Fruit fly (Drosophila melanogaster) whole organism, embryonic: ENCODE data around the gene Lsp2.
A peak's percentile ranks its signal among the peaks of the same experiment; 100 is the strongest.

Source experiments
- Asciz ChIP-seq: fragments of 200-800 bp; sonication (Bioruptor generic); optimal IDR thresholded peaks from 2 replicates; lab custom pipeline; 2017; ENCODE audit warnings: missing biosample characterization, mild to moderate bottlenecking, missing genetic modification characterization, missing genetic modification reagents
- BEAF-32 ChIP-seq: fragments of 200-800 bp; sonication (Bioruptor generic); optimal IDR thresholded peaks from 3 replicates; lab custom pipeline; 2017; ENCODE audit warnings: missing biosample characterization, missing genetic modification characterization, mild to moderate bottlenecking, moderate library complexity, missing genetic modification reagents
- CG11093 ChIP-seq: fragments of 200-800 bp; sonication (Bioruptor generic); IDR thresholded peaks from 3 replicates; pipeline ENCODE4 v1.3.6; 2022; ENCODE audit warnings: missing biosample characterization, missing genetic modification characterization
- CG12071 ChIP-seq: fragments of 200-800 bp; sonication (Bioruptor generic); optimal IDR thresholded peaks from 3 replicates; lab custom pipeline; 2018; ENCODE audit warnings: missing biosample characterization, mild to moderate bottlenecking, missing genetic modification characterization
- CG13624 ChIP-seq: fragments of 200-800 bp; sonication (Bioruptor generic); optimal IDR thresholded peaks from 2 replicates; lab custom pipeline; 2016; ENCODE audit warnings: missing biosample characterization, missing genetic modification characterization
- CG14014 ChIP-seq: fragments of 200-800 bp; sonication (Bioruptor generic); IDR thresholded peaks from 2 replicates; pipeline ENCODE4 v1.3.6; 2022; ENCODE audit warnings: missing biosample characterization, missing genetic modification characterization
- CG1647 ChIP-seq: fragments of 200-800 bp; sonication (Bioruptor generic); optimal IDR thresholded peaks from 3 replicates; lab custom pipeline; 2016; ENCODE audit warnings: missing biosample characterization, missing genetic modification characterization
- CG1832 ChIP-seq: fragments of 200-800 bp; sonication (Bioruptor generic); optimal IDR thresholded peaks from 2 replicates; lab custom pipeline; 2017; ENCODE audit warnings: missing biosample characterization, mild to moderate bottlenecking, missing genetic modification characterization, inconsistent platforms
- CG18599 ChIP-seq: fragments of 200-800 bp; sonication (Bioruptor generic); optimal IDR thresholded peaks from 3 replicates; lab custom pipeline; 2017; ENCODE audit warnings: missing biosample characterization, missing genetic modification characterization, mild to moderate bottlenecking, moderate library complexity, missing genetic modification reagents
- CG18764 ChIP-seq: fragments of 200-800 bp; sonication (Bioruptor generic); optimal IDR thresholded peaks from 3 replicates; lab custom pipeline; 2016; ENCODE audit warnings: missing biosample characterization, missing genetic modification characterization
- CG2712 ChIP-seq: fragments of 200-800 bp; optimal IDR thresholded peaks from 3 replicates; lab custom pipeline; 2019; ENCODE audit warnings: missing biosample characterization, mild to moderate bottlenecking, missing genetic modification characterization, moderate library complexity
- CG30020 ChIP-seq: fragments of 200-800 bp; optimal IDR thresholded peaks from 2 replicates; lab custom pipeline; 2019; ENCODE audit warnings: missing biosample characterization, mild to moderate bottlenecking, missing genetic modification characterization, moderate library complexity
- CG30431 ChIP-seq: fragments of 200-800 bp; sonication (Bioruptor generic); optimal IDR thresholded peaks from 2 replicates; lab custom pipeline; 2017; ENCODE audit warnings: missing biosample characterization, missing genetic modification characterization
- CG31388 ChIP-seq: fragments of 200-800 bp; sonication (Bioruptor generic); optimal IDR thresholded peaks from 2 replicates; lab custom pipeline; 2016; ENCODE audit warnings: missing biosample characterization, missing genetic modification characterization
- CG3163 ChIP-seq: fragments of 200-800 bp; sonication (Bioruptor generic); optimal IDR thresholded peaks from 3 replicates; lab custom pipeline; 2016; ENCODE audit warnings: missing biosample characterization, missing genetic modification characterization
- CG32532 ChIP-seq: fragments of 200-800 bp; sonication (Bioruptor generic); IDR thresholded peaks from 2 replicates; pipeline ENCODE4 v1.3.6; 2022; ENCODE audit warnings: missing biosample characterization, missing genetic modification characterization
- CG3838 ChIP-seq: fragments of 200-800 bp; sonication (Bioruptor generic); optimal IDR thresholded peaks from 3 replicates; lab custom pipeline; 2016; ENCODE audit warnings: missing biosample characterization, missing genetic modification characterization
- CG42726 ChIP-seq: fragments of 200-800 bp; sonication (Bioruptor generic); IDR thresholded peaks from 2 replicates; pipeline ENCODE4 v1.3.6; 2022; ENCODE audit warnings: missing biosample characterization, missing genetic modification characterization; ENCODE audit not compliant: partially characterized antibody
- CG4424 ChIP-seq: fragments of 200-800 bp; sonication (Bioruptor generic); optimal IDR thresholded peaks from 3 replicates; lab custom pipeline; 2016; ENCODE audit warnings: missing biosample characterization, missing genetic modification characterization
- CG4707 ChIP-seq: fragments of 200-800 bp; sonication (Bioruptor generic); optimal IDR thresholded peaks from 2 replicates; lab custom pipeline; 2018; ENCODE audit warnings: missing biosample characterization, mild to moderate bottlenecking, missing genetic modification characterization, moderate library complexity
- CG5953 ChIP-seq: fragments of 200-800 bp; sonication (Bioruptor generic); IDR thresholded peaks from 2 replicates; pipeline ENCODE4 v1.3.6; 2022; ENCODE audit warnings: missing biosample characterization, missing genetic modification characterization
- CG9215 ChIP-seq: fragments of 200-800 bp; sonication (Bioruptor generic); IDR thresholded peaks from 2 replicates; pipeline ENCODE4 v1.3.6; 2022; ENCODE audit warnings: missing biosample characterization, missing genetic modification characterization
- Dad ChIP-seq: fragments of 200-800 bp; sonication (Bioruptor generic); optimal IDR thresholded peaks from 3 replicates; lab custom pipeline; 2016; ENCODE audit warnings: missing biosample characterization, missing genetic modification characterization
- E2f1 ChIP-seq: fragments of 200-800 bp; sonication (Bioruptor generic); IDR thresholded peaks from 2 replicates; pipeline ENCODE4 v1.3.6; 2022; ENCODE audit warnings: missing biosample characterization, missing genetic modification characterization
- ERR ChIP-seq: fragments of 200-800 bp; sonication (Bioruptor generic); optimal IDR thresholded peaks from 2 replicates; lab custom pipeline; 2016; ENCODE audit warnings: missing biosample characterization, missing genetic modification characterization
- Fer1 ChIP-seq: fragments of 200-800 bp; sonication (Bioruptor generic); optimal IDR thresholded peaks from 2 replicates; lab custom pipeline; 2017; ENCODE audit warnings: missing biosample characterization, mild to moderate bottlenecking, missing genetic modification characterization
- HLH54F ChIP-seq: fragments of 200-800 bp; sonication (Bioruptor generic); optimal IDR thresholded peaks from 3 replicates; lab custom pipeline; 2016; ENCODE audit warnings: missing biosample characterization, missing genetic modification characterization
- Hr78 ChIP-seq, 2 experiments: fragments of 200-800 bp in 1 of 2; fragments of >200 bp in 1 of 2; sonication (Bioruptor generic) in 1 of 2; optimal IDR thresholded peaks; 2 replicates each; lab custom pipeline; 2017 to 2019; ENCODE audit warnings: missing biosample characterization in 2 of 2, missing genetic modification characterization in 2 of 2, mild to moderate bottlenecking in 1 of 2, moderate library complexity in 1 of 2
- Max ChIP-seq: fragments of 200-800 bp; sonication (Bioruptor generic); optimal IDR thresholded peaks from 2 replicates; lab custom pipeline; 2016; ENCODE audit warnings: missing biosample characterization, mild to moderate bottlenecking, missing genetic modification characterization
- Mes4 ChIP-seq: fragments of 200-800 bp; sonication (Bioruptor generic); optimal IDR thresholded peaks from 2 replicates; lab custom pipeline; 2016; ENCODE audit warnings: missing biosample characterization, missing genetic modification characterization
- Mrtf ChIP-seq: fragments of 200-800 bp; sonication (Bioruptor generic); IDR thresholded peaks from 3 replicates; pipeline ENCODE4 v1.3.6; 2022; ENCODE audit warnings: missing biosample characterization, missing genetic modification characterization
- NC2α ChIP-seq: fragments of 200-800 bp; sonication (Bioruptor generic); optimal IDR thresholded peaks from 2 replicates; lab custom pipeline; 2016; ENCODE audit warnings: missing biosample characterization, missing genetic modification characterization
- Oaz ChIP-seq: fragments of 200-800 bp; sonication (Bioruptor generic); IDR thresholded peaks from 2 replicates; pipeline ENCODE4 v1.3.6; 2022; ENCODE audit warnings: missing biosample characterization, missing genetic modification characterization
- Sox102F ChIP-seq: fragments of 200-800 bp; sonication (Bioruptor generic); optimal IDR thresholded peaks from 2 replicates; lab custom pipeline; 2018; ENCODE audit warnings: missing biosample characterization, mild to moderate bottlenecking, missing genetic modification characterization, moderate library complexity
- Sry-β ChIP-seq: fragments of 200-800 bp; sonication (Bioruptor generic); optimal IDR thresholded peaks from 2 replicates; lab custom pipeline; 2018; ENCODE audit warnings: missing biosample characterization, mild to moderate bottlenecking, missing genetic modification characterization, moderate library complexity
- TFAM ChIP-seq: fragments of 200-800 bp; sonication (Bioruptor generic); optimal IDR thresholded peaks from 2 replicates; lab custom pipeline; 2017; ENCODE audit warnings: missing biosample characterization, missing genetic modification characterization, inconsistent platforms
- Trl ChIP-seq, 3 experiments: fragments of >200 bp in 2 of 3; fragments of 200-800 bp in 1 of 3; sonication (Bioruptor generic) in 1 of 3; optimal IDR thresholded peaks; 2 replicates in 1 of 3; 3 replicates in 2 of 3; lab custom pipeline; 2016 to 2017; ENCODE audit warnings: missing biosample characterization in 1 of 3, missing genetic modification characterization in 1 of 3
- cad ChIP-seq: fragments of >200 bp; optimal IDR thresholded peaks from 2 replicates; lab custom pipeline; 2017; ENCODE audit warnings: missing biosample characterization, missing genetic modification characterization
- dan ChIP-seq: fragments of 200-800 bp; sonication (Bioruptor generic); IDR thresholded peaks from 2 replicates; pipeline ENCODE4 v1.3.6; 2022; ENCODE audit warnings: missing biosample characterization, missing genetic modification characterization
- dimm ChIP-seq: fragments of 200-800 bp; sonication (Bioruptor generic); IDR thresholded peaks from 2 replicates; pipeline ENCODE4 v1.3.6; 2022; ENCODE audit warnings: missing biosample characterization, missing genetic modification characterization
- gfzf ChIP-seq: fragments of 200-800 bp; sonication (Bioruptor generic); optimal IDR thresholded peaks from 2 replicates; lab custom pipeline; 2016; ENCODE audit warnings: missing biosample characterization, mild to moderate bottlenecking, missing genetic modification characterization, moderate library complexity
- grn ChIP-seq: fragments of 200-800 bp; sonication (Bioruptor generic); optimal IDR thresholded peaks from 3 replicates; lab custom pipeline; 2017; ENCODE audit warnings: missing biosample characterization, missing genetic modification characterization
- gsb-n ChIP-seq: fragments of 200-800 bp; sonication (Bioruptor generic); optimal IDR thresholded peaks from 3 replicates; lab custom pipeline; 2018; ENCODE audit warnings: missing biosample characterization, mild to moderate bottlenecking, missing genetic modification characterization
- lola ChIP-seq, 3 experiments: fragments of >200 bp in 2 of 3; fragments of 200-800 bp in 1 of 3; sonication (Bioruptor generic) in 1 of 3; optimal IDR thresholded peaks; 2 replicates each; lab custom pipeline; 2017 to 2019; ENCODE audit warnings: missing biosample characterization in 3 of 3, missing genetic modification characterization in 3 of 3, mild to moderate bottlenecking in 1 of 3, moderate library complexity in 1 of 3
- sens-2 ChIP-seq: fragments of 200-800 bp; sonication (Bioruptor generic); IDR thresholded peaks from 2 replicates; pipeline ENCODE4 v1.3.6; 2022; ENCODE audit warnings: missing biosample characterization, missing genetic modification characterization
- seq ChIP-seq: fragments of 200-800 bp; sonication (Bioruptor generic); IDR thresholded peaks from 2 replicates; pipeline ENCODE4 v1.3.6; 2022; ENCODE audit warnings: missing biosample characterization, missing genetic modification characterization
- sr ChIP-seq: fragments of 200-800 bp; sonication (Bioruptor generic); IDR thresholded peaks from 3 replicates; pipeline ENCODE4 v1.3.6; 2022; ENCODE audit warnings: missing biosample characterization, missing genetic modification characterization
- vvl ChIP-seq: fragments of 200-800 bp; sonication (Bioruptor generic); IDR thresholded peaks from 2 replicates; pipeline ENCODE4 v1.3.6; 2022; ENCODE audit warnings: missing biosample characterization, missing genetic modification characterization
- wdn ChIP-seq: fragments of 200-800 bp; sonication (Bioruptor generic); IDR thresholded peaks from 2 replicates; pipeline ENCODE4 v1.3.6; 2022; ENCODE audit warnings: missing biosample characterization, missing genetic modification characterization

Gene Lsp2

DNA sequence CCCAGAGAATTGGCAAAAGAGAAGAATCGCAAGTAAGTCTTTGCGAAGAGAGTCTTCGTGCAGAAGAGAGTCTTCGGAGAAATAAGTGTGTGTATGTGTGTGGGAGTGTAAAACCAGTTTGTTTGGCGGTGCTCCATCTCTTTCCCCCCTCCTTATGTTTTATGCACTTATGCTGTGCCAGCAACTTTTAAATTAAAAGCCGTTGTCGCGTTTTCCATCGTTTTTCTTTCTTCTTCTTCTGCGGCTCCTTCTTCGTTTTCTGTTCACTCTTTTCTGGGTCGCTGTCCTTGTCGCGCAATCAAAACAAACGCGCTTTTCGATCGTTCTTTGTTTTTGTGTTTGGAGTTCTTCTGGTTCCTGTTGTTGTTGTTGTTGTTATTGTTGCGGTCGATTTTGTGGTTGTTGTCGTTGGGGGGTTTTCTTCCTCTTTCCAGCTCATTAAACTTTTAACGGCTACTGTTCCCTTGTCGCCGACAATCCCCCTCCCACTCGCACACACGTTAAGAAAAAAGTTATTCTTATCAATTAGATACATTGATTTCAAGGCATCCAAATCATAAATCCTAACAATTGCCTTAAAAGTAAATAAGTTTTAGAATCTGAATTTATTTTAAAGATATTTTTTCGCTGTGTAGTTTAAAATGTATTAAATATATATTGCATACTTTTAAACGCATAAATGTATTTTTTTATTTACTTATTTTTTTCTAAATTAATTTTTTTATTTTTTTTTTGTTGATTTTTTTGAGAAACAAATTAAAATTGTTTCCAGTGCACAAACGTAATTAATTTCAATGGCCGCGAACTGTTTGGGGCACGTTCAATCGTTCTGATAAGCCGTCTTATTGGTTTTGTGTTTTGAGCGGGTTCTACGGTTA is 17.9 kb upstream of the Lsp2 start (continued):
- TF ChIP-seq CG12071 (GFP tag; lab: Kevin White, UChicago) (no peak), CG30431 (GFP tag; lab: Kevin White, UChicago) (peak; percentile 38), Trl (optimal IDR thresholded peaks at IDR 0.05; lab: Kevin White, UChicago) (peak; percentile 53 to 75), Trl (GFP tag; optimal IDR thresholded peaks at IDR 0.05; lab: Kevin White, UChicago) (peak; percentile 25), Asciz (GFP tag; lab: Kevin White, UChicago) (peak; percentile 83), ERR (GFP tag; lab: Kevin White, UChicago) (no peak), sens-2 (GFP tag; lab: Robert Waterston, UW) (no peak), TFAM (GFP tag; lab: Kevin White, UChicago) (no peak), CG14014 (GFP tag; lab: Robert Waterston, UW) (peak; percentile 68), HLH54F (GFP tag; lab: Kevin White, UChicago) (no peak), grn (GFP tag; lab: Kevin White, UChicago) (peak; percentile 64), CG4707 (peak; percentile 24), CG2712 (tag; lab: Kevin White, UChicago) (peak; percentile 97), BEAF-32 (no peak), CG42726 (no peak), gfzf (GFP tag; lab: Kevin White, UChicago) (no peak), Oaz (GFP tag; lab: Robert Waterston, UW) (no peak), CG30020 (tag; lab: Kevin White, UChicago) (peak; percentile 77), dan (GFP tag; lab: Robert Waterston, UW) (no peak), CG4424 (GFP tag; lab: Kevin White, UChicago) (peak; percentile 80), dimm (GFP tag; lab: Robert Waterston, UW) (no peak), NC2α (GFP tag; lab: Kevin White, UChicago) (no peak), sr (GFP tag; lab: Robert Waterston, UW) (no peak), CG32532 (peak; percentile 63), CG1832 (GFP tag; lab: Kevin White, UChicago) (peak; percentile 16), CG3838 (GFP tag; lab: Kevin White, UChicago) (peak; percentile 39), Mrtf (no peak), CG18764 (GFP tag; lab: Kevin White, UChicago) (peak; percentile 62), vvl (GFP tag; lab: Robert Waterston, UW) (peak; percentile 79), Sox102F (GFP tag; lab: Kevin White, UChicago) (peak; percentile 89), CG13624 (GFP tag; lab: Kevin White, UChicago) (peak; percentile 47), CG1647 (peak; percentile 5), CG11093 (no peak), cad (GFP tag; lab: Kevin White, UChicago) (no peak), Hr78 (GFP tag; optimal IDR thresholded peaks at IDR 0.05; lab: Kevin White, UChicago) (peak in 1 of 2 experiments; percentile 77), Fer1 (GFP tag; lab: Kevin White, UChicago) (peak; percentile 67), Sry-β (GFP tag; lab: Kevin White, UChicago) (no peak), E2f1 (GFP tag; lab: Robert Waterston, UW) (peak; percentile 82), CG3163 (GFP tag; lab: Kevin White, UChicago) (peak; percentile 74), gsb-n (tag; lab: Kevin White, UChicago) (peak; percentile 88), CG31388 (GFP tag; lab: Kevin White, UChicago) (no peak), CG9215 (no peak), Mes4 (GFP tag; lab: Kevin White, UChicago) (no peak), Max (GFP tag; lab: Kevin White, UChicago) (peak; percentile 45), lola (GFP tag; optimal IDR thresholded peaks at IDR 0.05; lab: Kevin White, UChicago) (peak in 1 of 3 experiments; percentile 98), CG5953 (GFP tag; lab: Robert Waterston, UW) (no peak), Dad (no peak), seq (GFP tag; lab: Robert Waterston, UW) (no peak), wdn (GFP tag; lab: Robert Waterston, UW) (no peak; the same call in 1 of the 2 replicates), CG18599 (GFP tag; lab: Kevin White, UChicago) (no peak)
